Worm (Caenorhabditis elegans) whole organism, late embryonic: Measurements from ENCODE around the gene dnj-13.

Experiments
- C08G9.2 ChIP-seq: sonication (generic microtip); optimal IDR thresholded peaks from 2 replicates; lab custom pipeline; 2016; ENCODE audit warnings: mild to moderate bottlenecking, missing genetic modification characterization, moderate library complexity, missing compliant biosample characterization
- F13H6.1 ChIP-seq: sonication (generic microtip); optimal IDR thresholded peaks from 2 replicates; lab custom pipeline; 2016; ENCODE audit warnings: missing genetic modification characterization, missing compliant biosample characterization
- Y22D7AL.16 ChIP-seq: sonication (generic microtip); optimal IDR thresholded peaks from 2 replicates; lab custom pipeline; 2016; ENCODE audit warnings: missing genetic modification characterization, missing compliant biosample characterization
- ama-1 ChIP-seq: fragments of 150-350 bp; optimal IDR thresholded peaks from 2 replicates; lab custom pipeline; 2014
- ceh-14 ChIP-seq: sonication (generic microtip); optimal IDR thresholded peaks from 2 replicates; lab custom pipeline; 2016; ENCODE audit warnings: missing genotype, missing genetic modification characterization, missing compliant biosample characterization
- ceh-18 ChIP-seq: sonication (generic microtip); optimal IDR thresholded peaks from 2 replicates; lab custom pipeline; 2016; ENCODE audit warnings: missing genetic modification characterization, missing compliant biosample characterization
- ceh-19 ChIP-seq: fragments of 200-800 bp; sonication (Bioruptor generic); optimal IDR thresholded peaks from 2 replicates; lab custom pipeline; 2018; ENCODE audit warnings: mild to moderate bottlenecking, missing genetic modification characterization, missing compliant biosample characterization
- ceh-2 ChIP-seq: sonication (generic microtip); optimal IDR thresholded peaks from 2 replicates; lab custom pipeline; 2016; ENCODE audit warnings: missing genotype, missing genetic modification characterization, missing compliant biosample characterization
- ceh-22 ChIP-seq: sonication (generic microtip); optimal IDR thresholded peaks from 2 replicates; lab custom pipeline; 2017; ENCODE audit warnings: missing biosample characterization, missing genetic modification characterization
- ceh-24 ChIP-seq: sonication (generic microtip); optimal IDR thresholded peaks from 2 replicates; lab custom pipeline; 2016; ENCODE audit warnings: mild to moderate bottlenecking, missing genetic modification characterization, missing compliant biosample characterization
- ceh-30 ChIP-seq: fragments of 150-350 bp; optimal IDR thresholded peaks from 2 replicates; lab custom pipeline; 2014; ENCODE audit warnings: missing biosample characterization, missing genetic modification characterization
- ceh-31 ChIP-seq: sonication (generic microtip); optimal IDR thresholded peaks from 2 replicates; lab custom pipeline; 2016; ENCODE audit warnings: missing genetic modification characterization, missing compliant biosample characterization
- ceh-34 ChIP-seq: sonication (generic microtip); optimal IDR thresholded peaks from 2 replicates; lab custom pipeline; 2016; ENCODE audit warnings: mild to moderate bottlenecking, missing genetic modification characterization, missing compliant biosample characterization
- dmd-4 ChIP-seq: sonication (generic microtip); optimal IDR thresholded peaks from 2 replicates; lab custom pipeline; 2016; ENCODE audit warnings: borderline replicate concordance, missing genetic modification characterization, missing compliant biosample characterization
- elt-2 ChIP-seq: sonication (generic microtip); optimal IDR thresholded peaks from 2 replicates; lab custom pipeline; 2016; ENCODE audit warnings: missing genetic modification reagents, missing genetic modification characterization, missing compliant biosample characterization
- elt-4 ChIP-seq: sonication (generic microtip); optimal IDR thresholded peaks from 2 replicates; lab custom pipeline; 2016; ENCODE audit warnings: missing genetic modification characterization, missing compliant biosample characterization
- fkh-6 ChIP-seq: sonication (generic microtip); optimal IDR thresholded peaks from 2 replicates; lab custom pipeline; 2016; ENCODE audit warnings: missing genetic modification characterization, missing compliant biosample characterization
- gmeb-2 ChIP-seq: sonication (generic microtip); optimal IDR thresholded peaks from 2 replicates; lab custom pipeline; 2016; ENCODE audit warnings: missing genetic modification characterization, inconsistent platforms, missing compliant biosample characterization
- hlh-8 ChIP-seq: sonication (generic microtip); optimal IDR thresholded peaks from 2 replicates; lab custom pipeline; 2016; ENCODE audit warnings: missing genotype, missing genetic modification characterization, missing compliant biosample characterization
- mec-3 ChIP-seq: sonication (generic microtip); optimal IDR thresholded peaks from 2 replicates; lab custom pipeline; 2016; ENCODE audit warnings: borderline replicate concordance, missing genetic modification characterization, missing compliant biosample characterization
- nhr-11 ChIP-seq: fragments of 150-350 bp; optimal IDR thresholded peaks from 2 replicates; lab custom pipeline; 2014; ENCODE audit warnings: missing biosample characterization, missing genetic modification characterization
- nhr-232 ChIP-seq: sonication (generic microtip); optimal IDR thresholded peaks from 2 replicates; lab custom pipeline; 2016; ENCODE audit warnings: missing genetic modification characterization, missing compliant biosample characterization
- npax-4 ChIP-seq: sonication (generic microtip); optimal IDR thresholded peaks from 2 replicates; lab custom pipeline; 2016; ENCODE audit warnings: missing genetic modification characterization, missing compliant biosample characterization
- pax-1 ChIP-seq: fragments of 150-350 bp; optimal IDR thresholded peaks from 2 replicates; lab custom pipeline; 2014; ENCODE audit warnings: missing biosample characterization, missing genetic modification characterization
- pha-4 ChIP-seq: fragments of 150-350 bp; optimal IDR thresholded peaks from 2 replicates; lab custom pipeline; 2018; ENCODE audit warnings: missing biosample characterization, missing genetic modification reagents, missing genetic modification characterization
- pqm-1 ChIP-seq: sonication (generic microtip); optimal IDR thresholded peaks from 2 replicates; lab custom pipeline; 2016; ENCODE audit warnings: missing genetic modification characterization, missing compliant biosample characterization
- pros-1 ChIP-seq: fragments of 150-350 bp; optimal IDR thresholded peaks from 2 replicates; lab custom pipeline; 2014; ENCODE audit warnings: missing biosample characterization, missing genetic modification reagents, missing genetic modification characterization
- ref-2 ChIP-seq: sonication (generic microtip); optimal IDR thresholded peaks from 2 replicates; lab custom pipeline; 2016; ENCODE audit warnings: missing genetic modification characterization, missing compliant biosample characterization
- rnt-1 ChIP-seq: sonication (generic microtip); optimal IDR thresholded peaks from 2 replicates; lab custom pipeline; 2016; ENCODE audit warnings: missing genetic modification characterization, missing compliant biosample characterization
- tbx-2 ChIP-seq: sonication (generic microtip); optimal IDR thresholded peaks from 2 replicates; lab custom pipeline; 2016; ENCODE audit warnings: missing genetic modification characterization, missing compliant biosample characterization
- tbx-7 ChIP-seq: sonication (generic microtip); optimal IDR thresholded peaks from 2 replicates; lab custom pipeline; 2016; ENCODE audit warnings: missing genotype, missing genetic modification characterization, missing compliant biosample characterization
- ttx-3 ChIP-seq: sonication (generic microtip); optimal IDR thresholded peaks from 2 replicates; lab custom pipeline; 2016; ENCODE audit warnings: missing genetic modification reagents, missing genetic modification characterization, missing compliant biosample characterization
- unc-3 ChIP-seq, 2 experiments: fragments of 200-800 bp in 1 of 2; sonication (Bioruptor generic) in 1 of 2; sonication (generic microtip) in 1 of 2; conservative IDR thresholded peaks in 1 of 2; optimal IDR thresholded peaks in 1 of 2; 2 replicates each; pipeline versions ENCODE4 v1.3.6 to Lab custom; 2016 to 2022; ENCODE audit warnings: missing compliant biosample characterization in 2 of 2, missing genetic modification characterization in 2 of 2, missing genetic modification reagents in 1 of 2
- unc-55 ChIP-seq: sonication (generic microtip); optimal IDR thresholded peaks from 2 replicates; lab custom pipeline; 2017; ENCODE audit warnings: missing biosample characterization, missing genetic modification reagents, missing genetic modification characterization
- unc-86 ChIP-seq: sonication (generic microtip); optimal IDR thresholded peaks from 2 replicates; lab custom pipeline; 2016; ENCODE audit warnings: missing genetic modification characterization, missing compliant biosample characterization
- ztf-16 ChIP-seq: sonication (generic microtip); optimal IDR thresholded peaks from 2 replicates; lab custom pipeline; 2017; ENCODE audit warnings: missing genetic modification characterization, missing compliant biosample characterization

The dnj-13 gene

DNA sequence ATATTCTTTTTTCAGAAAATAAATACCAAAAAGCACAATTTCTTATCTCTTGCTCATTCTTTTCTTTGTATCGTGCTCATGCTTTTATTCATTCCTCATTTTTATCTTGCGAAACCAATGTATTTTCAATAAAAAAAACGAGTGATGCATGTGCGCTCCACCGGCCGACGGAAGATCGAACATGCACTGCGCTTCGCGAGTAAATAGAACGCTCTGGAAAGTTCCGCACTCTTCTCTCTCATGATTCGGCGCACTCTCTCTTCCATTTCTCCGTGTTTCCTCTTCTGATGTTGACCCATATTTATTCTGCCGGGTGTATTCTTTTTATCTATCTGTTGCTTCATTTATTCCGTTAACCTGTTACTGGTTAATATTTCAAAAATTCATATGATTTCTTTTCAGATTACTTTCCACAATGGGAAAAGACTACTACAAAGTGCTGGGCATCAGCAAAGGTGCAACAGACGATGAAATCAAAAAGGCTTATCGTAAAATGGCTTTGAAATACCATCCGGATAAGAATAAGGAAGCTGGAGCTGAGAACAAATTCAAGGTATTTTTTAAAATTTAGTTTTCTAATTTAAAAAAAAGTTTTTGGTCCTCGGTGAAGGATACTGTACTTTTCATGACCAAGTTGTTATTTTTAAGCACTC lies at the start of gene dnj-13 (continued):
- TF ChIP-seq ceh-19 (GFP tag; lab: Kevin White, UChicago): peak; percentile 30
- peak; percentile 27 for TF ChIP-seq ama-1 (lab: Kevin White, UChicago)
- TF ChIP-seq C08G9.2: peak; percentile 60
- TF ChIP-seq unc-55 (GFP tag; lab: Kevin White, UChicago): peak; percentile 82
- no peak for TF ChIP-seq ceh-24 (tag; lab: Kevin White, UChicago)
- TF ChIP-seq pax-1: peak; percentile 61
- TF ChIP-seq nhr-11 (tag; lab: Kevin White, UChicago): no peak
- peak; percentile 4 for TF ChIP-seq ceh-14
- peak; percentile 66 for TF ChIP-seq ceh-31 (tag; lab: Kevin White, UChicago)
- TF ChIP-seq pqm-1 (tag; lab: Kevin White, UChicago): peak; percentile 52
- TF ChIP-seq mec-3: no peak
- peak; percentile 51 for TF ChIP-seq gmeb-2 (tag; lab: Kevin White, UChicago)
- no peak for TF ChIP-seq nhr-232 (tag; lab: Kevin White, UChicago)
- TF ChIP-seq Y22D7AL.16 (tag; lab: Kevin White, UChicago): no peak
- peak; percentile 85 for TF ChIP-seq ceh-18 (tag; lab: Kevin White, UChicago)
- peak; percentile 15 for TF ChIP-seq tbx-7 (tag; lab: Kevin White, UChicago)
- TF ChIP-seq pha-4 (tag; lab: Kevin White, UChicago): no peak
- no peak for TF ChIP-seq fkh-6 (tag; lab: Kevin White, UChicago)

DNA sequence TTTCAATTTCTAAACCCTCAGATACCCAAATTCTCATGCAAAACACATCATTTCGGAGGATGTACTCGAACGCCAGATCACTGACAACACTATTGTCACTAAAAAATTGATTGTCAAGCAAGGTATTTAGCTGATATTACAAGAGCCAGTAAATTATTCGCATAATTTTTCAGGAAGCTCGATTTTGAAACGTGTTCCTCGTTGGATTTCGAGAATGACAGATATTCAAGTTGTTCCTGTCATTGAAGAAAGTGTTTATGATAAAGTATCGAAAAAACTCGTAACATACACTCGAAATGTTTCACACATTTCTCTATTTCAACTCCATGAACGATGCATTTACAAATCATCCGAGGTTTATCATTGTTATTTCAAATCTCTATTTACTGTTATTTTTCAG lies 49.7 kb upstream of the dnj-13 start:
- no peak for TF ChIP-seq pax-1

DNA sequence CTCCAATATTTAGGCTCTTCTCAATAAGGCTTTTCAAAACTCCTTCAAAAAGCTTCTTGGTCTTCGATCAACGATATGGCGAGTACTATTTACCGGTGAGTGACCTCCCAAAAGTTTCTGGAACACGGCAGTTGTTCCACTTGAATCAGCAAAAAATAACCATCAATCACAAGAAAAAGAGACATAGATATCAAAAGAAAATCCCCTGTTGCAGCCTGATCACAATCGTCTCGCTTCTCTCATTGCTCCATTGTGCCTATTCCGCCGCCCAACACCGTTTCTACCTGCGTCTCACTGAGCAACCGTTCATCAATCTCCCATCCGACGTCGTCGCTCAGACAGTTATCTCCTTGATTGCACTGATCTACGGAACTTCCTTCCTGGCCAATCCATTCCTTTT lies 48.7 kb upstream of the dnj-13 start, which contains the start of gene emc-5:
emc-5 (plus strand) TSS at position 14 of the 400 bp plus-strand sequence.
- TF ChIP-seq elt-4 (tag; lab: Kevin White, UChicago) (no peak), ztf-16 (no peak), ceh-34 (tag; lab: Kevin White, UChicago) (no peak), ceh-2 (no peak), ceh-24 (tag; lab: Kevin White, UChicago) (no peak), rnt-1 (tag; lab: Kevin White, UChicago) (no peak), elt-2 (tag; lab: Kevin White, UChicago) (no peak), ref-2 (tag; lab: Kevin White, UChicago) (no peak), nhr-11 (tag; lab: Kevin White, UChicago) (no peak), npax-4 (tag; lab: Kevin White, UChicago) (no peak), ceh-18 (tag; lab: Kevin White, UChicago) (peak; percentile 26), unc-55 (GFP tag; lab: Kevin White, UChicago) (peak; percentile 14)

DNA sequence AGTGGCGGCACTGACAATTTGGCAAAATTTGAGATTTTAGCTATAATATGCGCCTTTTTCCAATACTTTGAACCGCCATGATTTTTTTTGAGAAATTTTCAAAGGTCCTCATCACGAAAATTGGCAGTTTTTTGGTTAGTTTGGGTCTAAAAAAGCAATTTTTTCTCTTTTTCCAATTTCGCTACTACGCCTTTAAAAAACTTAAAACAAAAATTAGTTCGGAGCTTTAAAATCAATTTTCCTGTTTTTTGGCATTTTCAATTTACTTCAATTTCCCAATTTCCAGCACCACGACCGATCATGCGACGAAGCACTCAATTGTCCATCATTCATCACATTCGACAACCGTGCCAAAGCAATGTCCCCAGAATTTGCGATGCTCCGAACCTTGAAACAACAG lies 48.1 kb upstream of the dnj-13 start, which contains the start of gene B0334.5:
B0334.5 (plus strand) TSS at position 301 of the 400 bp plus-strand sequence.
- TF ChIP-seq unc-3 (GFP tag; conservative IDR thresholded peaks at IDR 0.05; lab: Robert Waterston, UW) (no peak), unc-3 (tag; optimal IDR thresholded peaks at IDR 0.05; lab: Kevin White, UChicago) (no peak), pqm-1 (tag; lab: Kevin White, UChicago) (no peak), ztf-16 (no peak), fkh-6 (tag; lab: Kevin White, UChicago) (no peak), ceh-30 (tag; lab: Kevin White, UChicago) (no peak), ama-1 (lab: Kevin White, UChicago) (no peak), F13H6.1 (tag; lab: Kevin White, UChicago) (no peak), dmd-4 (no peak), ceh-22 (tag; lab: Kevin White, UChicago) (no peak), ttx-3 (tag; lab: Kevin White, UChicago) (no peak), ceh-18 (tag; lab: Kevin White, UChicago) (no peak), gmeb-2 (tag; lab: Kevin White, UChicago) (no peak), ceh-31 (tag; lab: Kevin White, UChicago) (no peak), Y22D7AL.16 (tag; lab: Kevin White, UChicago) (no peak), nhr-232 (tag; lab: Kevin White, UChicago) (no peak), unc-86 (tag; lab: Kevin White, UChicago) (no peak), tbx-2 (tag; lab: Kevin White, UChicago) (no peak), pros-1 (tag; lab: Kevin White, UChicago) (no peak), hlh-8 (tag; lab: Kevin White, UChicago) (no peak)
